Worm (Caenorhabditis elegans) whole organism, L4 larva: Measurements from ENCODE around the gene Y54F10AR.2.

ENCODE experiments used
- ama-1 ChIP-seq: fragments of 150-350 bp; optimal IDR thresholded peaks from 2 replicates; lab custom pipeline; 2014; ENCODE audit warnings: inconsistent platforms, mixed read lengths
- daf-8 ChIP-seq: fragments of 200-800 bp; sonication (Bioruptor generic); IDR thresholded peaks from 2 replicates; pipeline ENCODE4 v1.3.6; 2022; ENCODE audit warnings: missing genetic modification characterization, missing compliant biosample characterization
- fkh-10 ChIP-seq: fragments of 150-350 bp; optimal IDR thresholded peaks from 2 replicates; lab custom pipeline; 2014; ENCODE audit warnings: missing biosample characterization, missing genetic modification reagents, missing genetic modification characterization
- hlh-11 ChIP-seq: fragments of 200-800 bp; sonication (Bioruptor generic); optimal IDR thresholded peaks from 2 replicates; lab custom pipeline; 2018; ENCODE audit warnings: mild to moderate bottlenecking, missing genetic modification characterization, missing compliant biosample characterization
- jun-1 ChIP-seq: fragments of 150-350 bp; optimal IDR thresholded peaks from 2 replicates; lab custom pipeline; 2014; ENCODE audit warnings: missing biosample characterization, missing genetic modification reagents, missing genetic modification characterization
- lin-15B ChIP-seq: fragments of 150-350 bp; sonication (generic microtip); optimal IDR thresholded peaks from 3 replicates; lab custom pipeline; 2014; ENCODE audit warnings: missing biosample characterization, missing genetic modification characterization
- snpc-4 ChIP-seq: fragments of 150-350 bp; optimal IDR thresholded peaks from 2 replicates; lab custom pipeline; 2014; ENCODE audit warnings: missing biosample characterization, missing genetic modification characterization
- ztf-11 ChIP-seq: fragments of 150-350 bp; optimal IDR thresholded peaks from 2 replicates; lab custom pipeline; 2014; ENCODE audit warnings: missing biosample characterization, missing genetic modification characterization

- TF ChIP-seq ztf-11 (tag; lab: Kevin White, UChicago) = no peak
- no peak for TF ChIP-seq hlh-11 (tag; lab: Kevin White, UChicago)
- TF ChIP-seq snpc-4 = no peak
- no peak for TF ChIP-seq jun-1 (tag; lab: Kevin White, UChicago)
- no peak for TF ChIP-seq lin-15B (tag; lab: Kevin White, UChicago)
- no peak for TF ChIP-seq daf-8 (GFP tag; lab: Robert Waterston, UW)
- no peak for TF ChIP-seq fkh-10 (GFP tag; lab: Kevin White, UChicago)
- TF ChIP-seq ama-1 (lab: Kevin White, UChicago) = no peak
Observed at ce11 chrIII:2618663-2619062, 47.3 kb upstream of the Y54F10AR.2 start, which contains the start of gene Y71H2B.4.
